Fruit fly (Drosophila melanogaster) whole organism, embryonic: ENCODE results near the gene CG13917.

Source experiments
- Atf3 ChIP-seq: fragments of 200-800 bp; sonication (Bioruptor generic); optimal IDR thresholded peaks from 3 replicates; lab custom pipeline; 2016; ENCODE audit warnings: missing biosample characterization, missing genetic modification characterization
- BEAF-32 ChIP-seq: fragments of 200-800 bp; sonication (Bioruptor generic); optimal IDR thresholded peaks from 3 replicates; lab custom pipeline; 2017; ENCODE audit warnings: missing biosample characterization, missing genetic modification characterization, mild to moderate bottlenecking, moderate library complexity, missing genetic modification reagents
- Bdp1 ChIP-seq: fragments of 200-800 bp; sonication (Bioruptor generic); optimal IDR thresholded peaks from 3 replicates; lab custom pipeline; 2016; ENCODE audit warnings: missing biosample characterization, missing genetic modification characterization
- Bgb ChIP-seq: fragments of 200-800 bp; sonication (Bioruptor generic); IDR thresholded peaks from 2 replicates; pipeline ENCODE4 v1.3.6; 2022; ENCODE audit warnings: missing biosample characterization, missing genetic modification characterization; ENCODE audit not compliant: partially characterized antibody
- BtbVII ChIP-seq: fragments of 200-800 bp; sonication (Bioruptor generic); optimal IDR thresholded peaks from 3 replicates; lab custom pipeline; 2017; ENCODE audit warnings: missing biosample characterization, mild to moderate bottlenecking, missing genetic modification characterization
- CG10654 ChIP-seq: fragments of 200-800 bp; sonication (Bioruptor generic); optimal IDR thresholded peaks from 2 replicates; lab custom pipeline; 2016; ENCODE audit warnings: missing biosample characterization, missing genetic modification characterization
- CG11456 ChIP-seq: fragments of 200-800 bp; sonication (Bioruptor generic); IDR thresholded peaks from 3 replicates; pipeline ENCODE4 v1.3.6; 2022; ENCODE audit warnings: missing biosample characterization, missing genetic modification characterization
- CG11504 ChIP-seq: fragments of 200-800 bp; sonication (Bioruptor generic); optimal IDR thresholded peaks from 3 replicates; lab custom pipeline; 2019; ENCODE audit warnings: missing biosample characterization, mild to moderate bottlenecking, missing genetic modification characterization, moderate library complexity
- CG11723 ChIP-seq: fragments of 200-800 bp; sonication (Bioruptor generic); optimal IDR thresholded peaks from 2 replicates; lab custom pipeline; 2017; ENCODE audit warnings: missing biosample characterization, mild to moderate bottlenecking, missing genetic modification characterization
- CG12071 ChIP-seq: fragments of 200-800 bp; sonication (Bioruptor generic); optimal IDR thresholded peaks from 3 replicates; lab custom pipeline; 2018; ENCODE audit warnings: missing biosample characterization, mild to moderate bottlenecking, missing genetic modification characterization
- CG12769 ChIP-seq: fragments of 200-800 bp; sonication (Bioruptor generic); optimal IDR thresholded peaks from 2 replicates; lab custom pipeline; 2019; ENCODE audit warnings: missing biosample characterization, mild to moderate bottlenecking, missing genetic modification characterization, moderate library complexity
- CG13424 ChIP-seq: fragments of 200-800 bp; sonication (Bioruptor generic); optimal IDR thresholded peaks from 2 replicates; lab custom pipeline; 2019; ENCODE audit warnings: missing biosample characterization, mild to moderate bottlenecking, missing genetic modification characterization, moderate library complexity
- CG1603 ChIP-seq: fragments of 200-800 bp; sonication (Bioruptor generic); optimal IDR thresholded peaks from 2 replicates; lab custom pipeline; 2019; ENCODE audit warnings: missing biosample characterization, mild to moderate bottlenecking, missing genetic modification characterization, moderate library complexity
- CG17568 ChIP-seq: fragments of 200-800 bp; sonication (Bioruptor generic); optimal IDR thresholded peaks from 2 replicates; lab custom pipeline; 2018; ENCODE audit warnings: missing biosample characterization, mild to moderate bottlenecking, missing genetic modification characterization, moderate library complexity
- CG31224 ChIP-seq: fragments of 200-800 bp; sonication (Bioruptor generic); IDR thresholded peaks from 2 replicates; pipeline ENCODE4 v1.3.6; 2022; ENCODE audit warnings: missing biosample characterization, missing genetic modification characterization
- CG31441 ChIP-seq: fragments of 200-800 bp; sonication (Bioruptor generic); IDR thresholded peaks from 2 replicates; pipeline ENCODE4 v1.3.6; 2022; ENCODE audit warnings: missing biosample characterization, missing genetic modification characterization
- CG32772 ChIP-seq: fragments of 200-800 bp; sonication (Bioruptor generic); IDR thresholded peaks from 2 replicates; pipeline ENCODE4 v1.3.6; 2022; ENCODE audit warnings: missing biosample characterization, missing genetic modification characterization
- CG3281 ChIP-seq: fragments of 200-800 bp; sonication (Bioruptor generic); optimal IDR thresholded peaks from 3 replicates; lab custom pipeline; 2017; ENCODE audit warnings: missing biosample characterization, mild to moderate bottlenecking, missing genetic modification characterization
- CG4424 ChIP-seq: fragments of 200-800 bp; sonication (Bioruptor generic); optimal IDR thresholded peaks from 3 replicates; lab custom pipeline; 2016; ENCODE audit warnings: missing biosample characterization, missing genetic modification characterization
- CG7987 ChIP-seq: fragments of 200-800 bp; sonication (Bioruptor generic); optimal IDR thresholded peaks from 2 replicates; lab custom pipeline; 2018; ENCODE audit warnings: missing biosample characterization, mild to moderate bottlenecking, missing genetic modification characterization, moderate library complexity
- Dp ChIP-seq: fragments of 200-800 bp; sonication (Bioruptor generic); optimal IDR thresholded peaks from 2 replicates; lab custom pipeline; 2018; ENCODE audit warnings: missing biosample characterization, mild to moderate bottlenecking, missing genetic modification characterization, moderate library complexity
- GATAe ChIP-seq: fragments of 200-800 bp; sonication (Bioruptor generic); conservative IDR thresholded peaks from 2 replicates; pipeline ENCODE4 v1.3.6; 2022; ENCODE audit warnings: missing biosample characterization, missing genetic modification characterization
- Meics ChIP-seq: fragments of 200-800 bp; sonication (Bioruptor generic); optimal IDR thresholded peaks from 2 replicates; lab custom pipeline; 2017; ENCODE audit warnings: missing biosample characterization, mild to moderate bottlenecking, missing genetic modification characterization
- Oaz ChIP-seq: fragments of 200-800 bp; sonication (Bioruptor generic); IDR thresholded peaks from 2 replicates; pipeline ENCODE4 v1.3.6; 2022; ENCODE audit warnings: missing biosample characterization, missing genetic modification characterization
- Pdp1 ChIP-seq, 2 experiments: fragments of 200-800 bp; sonication (Bioruptor generic); optimal IDR thresholded peaks; 3 replicates each; lab custom pipeline; 2016; ENCODE audit warnings: missing biosample characterization in 2 of 2, missing genetic modification characterization in 2 of 2, mild to moderate bottlenecking in 1 of 2, moderate library complexity in 1 of 2
- Six4 ChIP-seq: fragments of 200-800 bp; sonication (Bioruptor generic); optimal IDR thresholded peaks from 2 replicates; lab custom pipeline; 2016; ENCODE audit warnings: missing biosample characterization, missing genetic modification characterization
- Vsx1 ChIP-seq: fragments of 200-800 bp; sonication (Bioruptor generic); optimal IDR thresholded peaks from 2 replicates; lab custom pipeline; 2017; ENCODE audit warnings: missing biosample characterization, mild to moderate bottlenecking, missing genetic modification characterization, missing genetic modification reagents
- Xbp1 ChIP-seq: fragments of 200-800 bp; sonication (Bioruptor generic); optimal IDR thresholded peaks from 3 replicates; lab custom pipeline; 2016; ENCODE audit warnings: missing biosample characterization, mild to moderate bottlenecking, missing genetic modification characterization
- ase ChIP-seq: fragments of 200-800 bp; sonication (Bioruptor generic); IDR thresholded peaks from 3 replicates; pipeline ENCODE4 v1.3.6; 2022; ENCODE audit warnings: missing biosample characterization, missing genetic modification characterization
- chinmo ChIP-seq: fragments of 200-800 bp; sonication (Bioruptor generic); IDR thresholded peaks from 4 replicates; pipeline ENCODE4 v1.3.6; 2022; ENCODE audit warnings: missing biosample characterization, missing genetic modification characterization; ENCODE audit not compliant: partially characterized antibody
- chn ChIP-seq: fragments of 200-800 bp; sonication (Bioruptor generic); optimal IDR thresholded peaks from 2 replicates; lab custom pipeline; 2016; ENCODE audit warnings: missing biosample characterization, missing genetic modification characterization
- da ChIP-seq: fragments of 200-800 bp; sonication (Bioruptor generic); optimal IDR thresholded peaks from 2 replicates; lab custom pipeline; 2016; ENCODE audit warnings: missing biosample characterization, missing genetic modification characterization
- emc ChIP-seq: fragments of 200-800 bp; sonication (Bioruptor generic); optimal IDR thresholded peaks from 2 replicates; lab custom pipeline; 2016; ENCODE audit warnings: missing biosample characterization, missing genetic modification characterization
- ems ChIP-seq: fragments of 200-800 bp; sonication (Bioruptor generic); optimal IDR thresholded peaks from 3 replicates; lab custom pipeline; 2016; ENCODE audit warnings: missing biosample characterization, missing genetic modification characterization
- esg ChIP-seq: fragments of 200-800 bp; sonication (Bioruptor generic); conservative IDR thresholded peaks from 2 replicates; pipeline ENCODE4 v1.3.6; 2022; ENCODE audit warnings: missing biosample characterization, missing genetic modification characterization
- eve ChIP-seq, 2 experiments: fragments of >200 bp; optimal IDR thresholded peaks; 2 replicates each; lab custom pipeline; 2017; ENCODE audit warnings: missing biosample characterization in 2 of 2, missing genetic modification characterization in 2 of 2
- fd3F ChIP-seq: fragments of 200-800 bp; sonication (Bioruptor generic); optimal IDR thresholded peaks from 2 replicates; lab custom pipeline; 2018; ENCODE audit warnings: missing biosample characterization, mild to moderate bottlenecking, missing genetic modification characterization, moderate library complexity
- gce ChIP-seq: fragments of 200-800 bp; sonication (Bioruptor generic); IDR thresholded peaks from 3 replicates; pipeline ENCODE4 v1.3.6; 2022; ENCODE audit warnings: missing biosample characterization, missing genetic modification characterization
- hkb ChIP-seq, 2 experiments: fragments of 200-800 bp in 1 of 2; fragments of >200 bp in 1 of 2; sonication (Bioruptor generic) in 1 of 2; IDR thresholded peaks in 1 of 2; optimal IDR thresholded peaks in 1 of 2; 2 replicates each; pipeline versions ENCODE4 v1.3.6 to Lab custom; 2017 to 2022; ENCODE audit warnings: missing biosample characterization in 1 of 2, missing genetic modification characterization in 1 of 2
- kay ChIP-seq: fragments of 200-800 bp; sonication (Bioruptor generic); optimal IDR thresholded peaks from 2 replicates; lab custom pipeline; 2016; ENCODE audit warnings: missing biosample characterization, missing genetic modification characterization
- prd ChIP-seq, 3 experiments: fragments of >200 bp in 2 of 3; fragments of 200-800 bp in 1 of 3; sonication (Bioruptor generic) in 1 of 3; optimal IDR thresholded peaks in 2 of 3; IDR thresholded peaks in 1 of 3; 2 replicates in 2 of 3; 3 replicates in 1 of 3; pipeline versions ENCODE4 v1.3.6 to Lab custom; 2017 to 2022; ENCODE audit warnings: missing biosample characterization in 1 of 3, missing genetic modification characterization in 1 of 3
- rib ChIP-seq: fragments of 200-800 bp; sonication (Bioruptor generic); IDR thresholded peaks from 2 replicates; pipeline ENCODE4 v1.3.6; 2022; ENCODE audit warnings: missing biosample characterization, missing genetic modification characterization
- slbo ChIP-seq: fragments of 200-800 bp; sonication (Bioruptor generic); IDR thresholded peaks from 2 replicates; pipeline ENCODE4 v1.3.6; 2022; ENCODE audit warnings: missing biosample characterization, missing genetic modification characterization
- slp2 ChIP-seq: fragments of 200-800 bp; sonication (Bioruptor generic); optimal IDR thresholded peaks from 2 replicates; lab custom pipeline; 2016; ENCODE audit warnings: missing biosample characterization, missing genetic modification characterization
- toy ChIP-seq: fragments of 200-800 bp; sonication (Bioruptor generic); IDR thresholded peaks from 2 replicates; pipeline ENCODE4 v1.3.6; 2022; ENCODE audit warnings: missing biosample characterization, missing genetic modification characterization
- trem ChIP-seq: fragments of 200-800 bp; optimal IDR thresholded peaks from 3 replicates; lab custom pipeline; 2019; ENCODE audit warnings: missing biosample characterization, mild to moderate bottlenecking, missing genetic modification characterization, moderate library complexity
- trh ChIP-seq: fragments of 200-800 bp; sonication (Bioruptor generic); optimal IDR thresholded peaks from 2 replicates; lab custom pipeline; 2016; ENCODE audit warnings: missing biosample characterization, missing genetic modification characterization
- vvl ChIP-seq: fragments of 200-800 bp; sonication (Bioruptor generic); IDR thresholded peaks from 2 replicates; pipeline ENCODE4 v1.3.6; 2022; ENCODE audit warnings: missing biosample characterization, missing genetic modification characterization
- zfh1 ChIP-seq: fragments of 200-800 bp; sonication (Bioruptor generic); IDR thresholded peaks from 3 replicates; pipeline ENCODE4 v1.3.6; 2022; ENCODE audit warnings: missing biosample characterization, missing genetic modification characterization

CG13917 gene

DNA sequence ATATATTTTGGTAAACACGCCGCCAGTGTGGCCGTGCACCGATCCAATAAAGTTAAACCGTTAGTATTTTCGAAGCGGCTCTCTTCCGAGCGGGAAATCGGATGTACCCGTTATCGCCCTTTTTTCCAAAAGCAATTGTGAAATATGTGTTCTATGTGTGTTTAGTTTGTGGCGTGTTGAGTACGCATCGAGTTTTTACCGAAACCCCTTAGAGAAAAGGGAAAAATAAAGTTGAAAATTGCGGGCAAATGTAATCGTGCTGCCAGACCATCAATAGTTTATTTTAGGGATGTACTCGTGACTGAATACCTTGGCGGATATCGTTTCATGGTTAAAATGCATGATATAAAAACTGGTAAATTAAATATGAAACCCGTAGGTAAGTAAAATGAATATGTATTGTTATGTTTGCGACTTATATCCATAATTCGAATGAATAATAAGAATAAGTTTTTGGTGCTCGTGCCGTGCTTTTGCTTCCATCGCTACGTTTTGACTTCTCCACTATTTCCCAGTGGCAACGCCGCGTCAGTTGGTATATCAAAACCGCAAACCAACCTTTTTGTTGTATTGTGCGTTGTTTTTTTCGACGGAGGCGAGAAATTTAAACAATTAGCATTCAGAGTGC lies 62.8 kb downstream of the CG13917 start, which contains the start of the genes Mettl2 and Bgb (continued):
- TF ChIP-seq rib (peak; percentile 46; the same call in 1 of the 2 replicates), hkb (optimal IDR thresholded peaks at IDR 0.05; lab: Kevin White, UChicago) (peak; percentile 64), hkb (GFP tag; IDR thresholded peaks at IDR 0.05; lab: Robert Waterston, UW) (peak; percentile 37; the same call in 1 of the 2 replicates), trem (tag; lab: Kevin White, UChicago) (peak; percentile 78), CG7987 (GFP tag; lab: Kevin White, UChicago) (no peak), Bdp1 (GFP tag; lab: Kevin White, UChicago) (peak; percentile 39), ase (GFP tag; lab: Robert Waterston, UW) (peak; percentile 82; the same call in 2 of the 3 replicates), vvl (peak; percentile 81), CG31441 (GFP tag; lab: Robert Waterston, UW) (peak; percentile 74), Vsx1 (GFP tag; lab: Kevin White, UChicago) (no peak), Meics (GFP tag; lab: Kevin White, UChicago) (peak; percentile 75), chn (GFP tag; lab: Kevin White, UChicago) (peak; percentile 78), CG17568 (GFP tag; lab: Kevin White, UChicago) (no peak), CG13424 (tag; lab: Kevin White, UChicago) (peak; percentile 76), Oaz (peak; percentile 49), CG3281 (GFP tag; lab: Kevin White, UChicago) (peak; percentile 63), ems (GFP tag; lab: Kevin White, UChicago) (peak; percentile 82), Pdp1 (GFP tag; optimal IDR thresholded peaks at IDR 0.05; lab: Kevin White, UChicago) (peak in 1 of 2 experiments; percentile 90), CG11723 (GFP tag; lab: Kevin White, UChicago) (no peak), slbo (GFP tag; lab: Robert Waterston, UW) (peak; percentile 89), fd3F (GFP tag; lab: Kevin White, UChicago) (peak; percentile 61), CG4424 (GFP tag; lab: Kevin White, UChicago) (peak; percentile 84), CG1603 (tag; lab: Kevin White, UChicago) (peak; percentile 70), CG12071 (GFP tag; lab: Kevin White, UChicago) (no peak), prd (optimal IDR thresholded peaks at IDR 0.05; lab: Kevin White, UChicago) (no peak), prd (GFP tag; IDR thresholded peaks at IDR 0.05; lab: Robert Waterston, UW) (peak; percentile 91), slp2 (GFP tag; lab: Kevin White, UChicago) (peak; percentile 66), BtbVII (GFP tag; lab: Kevin White, UChicago) (peak; percentile 8), CG12769 (no peak), trh (no peak), Xbp1 (GFP tag; lab: Kevin White, UChicago) (peak; percentile 87), kay (GFP tag; lab: Kevin White, UChicago) (peak; percentile 74), emc (peak; percentile 48), BEAF-32 (GFP tag; lab: Kevin White, UChicago) (peak; percentile 89), Six4 (GFP tag; lab: Kevin White, UChicago) (peak; percentile 63), CG10654 (peak; percentile 68), Bgb (GFP tag; lab: Robert Waterston, UW) (peak; percentile 88), zfh1 (GFP tag; lab: Robert Waterston, UW) (peak; percentile 84), toy (GFP tag; lab: Robert Waterston, UW) (peak; percentile 51; the same call in 1 of the 2 replicates), CG11504 (tag; lab: Kevin White, UChicago) (no peak), Atf3 (GFP tag; lab: Kevin White, UChicago) (peak; percentile 71), gce (GFP tag; lab: Robert Waterston, UW) (no peak), da (peak; percentile 61), GATAe (GFP tag; lab: Robert Waterston, UW) (peak; percentile 70), Dp (GFP tag; lab: Kevin White, UChicago) (peak; percentile 62), CG11456 (GFP tag; lab: Robert Waterston, UW) (peak; percentile 86), chinmo (no peak), CG31224 (peak; percentile 72), eve (GFP tag; optimal IDR thresholded peaks at IDR 0.05; lab: Kevin White, UChicago) (no peak), CG32772 (peak; percentile 86), esg (GFP tag; lab: Robert Waterston, UW) (peak; percentile 78)
